Fruit fly (Drosophila melanogaster): ENCODE measurements around the gene CG14968.
A peak's percentile ranks its signal among the peaks of the same experiment; 100 is the strongest.

CG14968 gene

DNA sequence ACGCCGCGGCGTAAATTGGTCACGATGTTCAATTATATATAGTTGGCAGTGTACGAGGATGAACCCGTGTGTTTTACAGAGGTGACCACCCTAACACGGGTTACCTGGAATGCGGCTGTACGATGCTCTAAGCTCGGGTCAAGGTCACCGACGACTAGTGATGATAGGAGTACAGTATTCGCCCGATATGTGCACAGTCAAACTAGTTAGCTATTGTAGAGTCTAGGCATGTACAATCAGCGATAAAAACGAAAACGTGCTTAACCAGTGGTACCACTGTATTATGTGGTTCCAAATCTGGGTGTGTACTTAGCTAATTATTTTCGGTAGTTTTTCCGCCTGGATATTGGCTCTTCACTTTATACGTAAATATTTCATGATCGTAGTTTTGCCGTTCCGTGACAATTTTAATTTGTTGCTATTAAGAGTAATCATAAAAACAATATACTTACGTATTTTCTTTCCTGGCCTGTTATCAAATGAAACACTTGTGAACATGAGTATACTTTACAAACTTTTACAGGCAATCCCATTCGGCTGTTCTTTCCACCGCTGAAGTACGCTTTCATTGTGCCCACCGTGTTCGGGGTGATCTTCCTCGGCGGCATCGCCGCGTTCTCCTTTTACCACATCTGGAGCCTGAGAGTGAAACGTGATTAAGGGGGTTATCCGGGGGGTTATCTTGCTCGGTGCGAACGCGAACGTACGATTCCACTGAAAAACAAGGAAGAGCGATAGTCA, 17.2 kb upstream of the CG14968 start (continued):
- no peak for TF ChIP-seq CG11504 (tag; optimal IDR thresholded peaks at IDR 0.05)
- peak; percentile 14 for TF ChIP-seq Hsf (GFP tag; optimal IDR thresholded peaks at IDR 0.05)
- 0 out of 3 replicates have a peak, but pooled peaks have one; percentile 12 for TF ChIP-seq CG3726 (GFP tag; IDR thresholded peaks at IDR 0.05)
- TF ChIP-seq Taf1 (GFP tag; IDR thresholded peaks at IDR 0.05) = 0 out of 2 replicates have a peak, but pooled peaks have one; percentile 21
- no peak for TF ChIP-seq CG8290 (GFP tag; optimal IDR thresholded peaks at IDR 0.05)
- TF ChIP-seq CG8290 (tag; optimal IDR thresholded peaks at IDR 0.05) = peak in 1 of 2 experiments; percentile 75
- peak; percentile 17 for TF ChIP-seq CG1647 (GFP tag; optimal IDR thresholded peaks at IDR 0.05)
- TF ChIP-seq CG15269 (tag; optimal IDR thresholded peaks at IDR 0.05) = peak; percentile 52
- TF ChIP-seq NfI (GFP tag; optimal IDR thresholded peaks at IDR 0.05) = peak; percentile 3
- TF ChIP-seq C15 (GFP tag; IDR thresholded peaks at IDR 0.05) = no peak
- no peak for TF ChIP-seq fd96Cb (tag; optimal IDR thresholded peaks at IDR 0.05)
- peak; percentile 7 for TF ChIP-seq Side (GFP tag; optimal IDR thresholded peaks at IDR 0.05)
- TF ChIP-seq onecut (GFP tag; IDR thresholded peaks at IDR 0.05) = peak; percentile 15; the same call in 1 of the 2 replicates
- peak; percentile 58 for TF ChIP-seq cwo (GFP tag; optimal IDR thresholded peaks at IDR 0.05)
- no peak for TF ChIP-seq CG11085 (GFP tag; IDR thresholded peaks at IDR 0.05)
- no peak for TF ChIP-seq Trl (optimal IDR thresholded peaks at IDR 0.05)
- TF ChIP-seq Trl (GFP tag; optimal IDR thresholded peaks at IDR 0.05) = peak; percentile 19
- 0 out of 2 replicates have a peak, but pooled peaks have one; percentile 30 for TF ChIP-seq NFAT (GFP tag; IDR thresholded peaks at IDR 0.05)
- TF ChIP-seq gem (tag; optimal IDR thresholded peaks at IDR 0.05) = peak; percentile 32
- peak; percentile 39 for TF ChIP-seq ind (GFP tag; optimal IDR thresholded peaks at IDR 0.05)
- no peak for TF ChIP-seq CG3995 (GFP tag; optimal IDR thresholded peaks at IDR 0.05)
- no peak for TF ChIP-seq CG4617 (GFP tag; optimal IDR thresholded peaks at IDR 0.05; ENCODE audit: borderline replicate concordance)
- TF ChIP-seq CG17361 (GFP tag; IDR thresholded peaks at IDR 0.05) = no peak
- TF ChIP-seq unpg (GFP tag; optimal IDR thresholded peaks at IDR 0.05) = peak; percentile 23
- no peak for TF ChIP-seq CG4328 (GFP tag; optimal IDR thresholded peaks at IDR 0.05)
- peak; percentile 41 for TF ChIP-seq mam (GFP tag; optimal IDR thresholded peaks at IDR 0.05)
- peak; percentile 56 for TF ChIP-seq CG2120 (GFP tag; optimal IDR thresholded peaks at IDR 0.05)
- TF ChIP-seq ftz-f1 (GFP tag; optimal IDR thresholded peaks at IDR 0.05) = peak; percentile 78

DNA sequence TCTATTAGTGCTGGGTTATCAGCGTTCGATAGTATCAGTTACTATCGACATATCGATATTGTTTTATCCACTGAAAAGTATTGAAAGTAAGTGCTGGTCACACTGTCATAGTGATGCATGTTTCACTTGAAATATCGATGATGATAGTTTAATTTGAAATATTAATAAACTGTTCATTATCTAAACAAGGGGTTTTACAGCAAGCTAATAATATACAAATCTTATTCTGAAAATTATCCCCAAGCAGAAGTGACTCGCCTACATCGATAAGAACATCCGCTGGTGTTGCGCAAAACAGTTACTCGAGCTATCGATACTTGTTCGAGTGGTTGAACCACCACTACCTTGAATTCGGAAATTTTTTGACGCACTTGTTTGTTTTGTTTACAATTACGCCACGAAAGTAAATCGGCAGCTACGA, 16.3 kb upstream of the CG14968 start, which contains the start of the genes PIG-C, CG12016 and Dpm2:
Gene PIG-C, minus strand, starts transcription at position 10 of the 421 bp plus-strand sequence.
Gene CG12016, plus strand, starts transcription at position 333 of the 421 bp plus-strand sequence.
Gene Dpm2, plus strand, starts transcription at position 333 of the 421 bp plus-strand sequence.
- peak; percentile 59 for TF ChIP-seq lbe (GFP tag; optimal IDR thresholded peaks at IDR 0.05)
- 0 out of 2 replicates have a peak, but pooled peaks have one; percentile 58 for TF ChIP-seq ranshi (GFP tag; IDR thresholded peaks at IDR 0.05)
- TF ChIP-seq CG2120 (GFP tag; optimal IDR thresholded peaks at IDR 0.05) = peak; percentile 89
- peak; percentile 97 for TF ChIP-seq inv (GFP tag; IDR thresholded peaks at IDR 0.05; ENCODE audit: partially characterized antibody)
- TF ChIP-seq CG34376 (GFP tag; optimal IDR thresholded peaks at IDR 0.05) = peak; percentile 53
- peak; percentile 84 for TF ChIP-seq tna (GFP tag; IDR thresholded peaks at IDR 0.05; ENCODE audit: partially characterized antibody)
- peak; percentile 63 for TF ChIP-seq Myb (GFP tag; optimal IDR thresholded peaks at IDR 0.05)
- TF ChIP-seq CG1792 (GFP tag; optimal IDR thresholded peaks at IDR 0.05) = peak; percentile 53
- TF ChIP-seq CG12391 (tag; optimal IDR thresholded peaks at IDR 0.05) = peak; percentile 84
- TF ChIP-seq CG17612 (GFP tag; IDR thresholded peaks at IDR 0.05) = no peak
- TF ChIP-seq croc (GFP tag; conservative IDR thresholded peaks at IDR 0.05) = peak; percentile 58
- peak; percentile 77 for TF ChIP-seq chn (GFP tag; optimal IDR thresholded peaks at IDR 0.05)
- TF ChIP-seq Abd-B (GFP tag; optimal IDR thresholded peaks at IDR 0.05) = no peak
- no peak for TF ChIP-seq CG7271 (tag; optimal IDR thresholded peaks at IDR 0.05)
- TF ChIP-seq H15 (GFP tag; IDR thresholded peaks at IDR 0.05) = 0 out of 3 replicates have a peak, but pooled peaks have one; percentile 32
- no peak for TF ChIP-seq CG12236 (GFP tag; optimal IDR thresholded peaks at IDR 0.05)
- TF ChIP-seq CG12769 (tag; optimal IDR thresholded peaks at IDR 0.05) = peak; percentile 53
- TF ChIP-seq Atf3 (GFP tag; optimal IDR thresholded peaks at IDR 0.05) = peak; percentile 45
- TF ChIP-seq ac (GFP tag; optimal IDR thresholded peaks at IDR 0.05) = no peak
- TF ChIP-seq nom (GFP tag; optimal IDR thresholded peaks at IDR 0.05) = peak; percentile 24
- TF ChIP-seq repo (GFP tag; optimal IDR thresholded peaks at IDR 0.05) = peak; percentile 52
- peak; percentile 71 for TF ChIP-seq sisA (GFP tag; IDR thresholded peaks at IDR 0.05)
- TF ChIP-seq MTF-1 (GFP tag; optimal IDR thresholded peaks at IDR 0.05; ENCODE audit: borderline replicate concordance) = peak; percentile 6
- 0 out of 2 replicates have a peak, but pooled peaks have one; percentile 28 for TF ChIP-seq CG17328 (GFP tag; IDR thresholded peaks at IDR 0.05)

Measured in whole organism, embryonic.